Worm (Caenorhabditis elegans) whole organism, young adult: Measurements from ENCODE around the gene sir-2.3.
A peak's percentile ranks its signal among the peaks of the same experiment; 100 is the strongest.

ENCODE experiments used
- B0019.2 ChIP-seq: fragments of 200-800 bp; sonication (Bioruptor generic); conservative IDR thresholded peaks from 2 replicates; pipeline ENCODE4 v1.3.6; 2022; ENCODE audit warnings: missing genetic modification reagents, missing genetic modification characterization, missing compliant biosample characterization
- F23B12.7 ChIP-seq: sonication (generic microtip); optimal IDR thresholded peaks from 2 replicates; lab custom pipeline; 2017; ENCODE audit warnings: missing genetic modification characterization, mild to moderate bottlenecking, missing compliant biosample characterization, antibody characterized with exemption, moderate library complexity; ENCODE audit not compliant: insufficient read depth
- F37B4.10 ChIP-seq: fragments of 200-800 bp; sonication (Bioruptor generic); IDR thresholded peaks from 2 replicates; pipeline ENCODE4 v1.3.6; 2022; ENCODE audit warnings: missing genetic modification characterization, missing compliant biosample characterization
- F39B2.1 ChIP-seq: fragments of 200-800 bp; sonication (Bioruptor generic); IDR thresholded peaks from 2 replicates; pipeline ENCODE4 v1.3.6; 2022; ENCODE audit warnings: missing genetic modification reagents, missing genetic modification characterization, missing compliant biosample characterization
- F49E8.2 ChIP-seq: sonication (generic microtip); optimal IDR thresholded peaks from 3 replicates; lab custom pipeline; 2017; ENCODE audit warnings: missing genetic modification characterization, mild to moderate bottlenecking, missing compliant biosample characterization, antibody characterized with exemption, moderate library complexity; ENCODE audit not compliant: insufficient read depth
- F52B5.7 ChIP-seq: sonication (generic microtip); optimal IDR thresholded peaks from 2 replicates; lab custom pipeline; 2016; ENCODE audit warnings: mild to moderate bottlenecking, missing genetic modification characterization, missing compliant biosample characterization
- K12H6.12 ChIP-seq: fragments of 200-800 bp; sonication (Bioruptor generic); optimal IDR thresholded peaks from 2 replicates; lab custom pipeline; 2018; ENCODE audit warnings: mild to moderate bottlenecking, missing genetic modification characterization, missing compliant biosample characterization
- Y53G8AR.9 ChIP-seq: fragments of 200-800 bp; sonication (Bioruptor generic); conservative IDR thresholded peaks from 2 replicates; pipeline ENCODE4 v1.3.6; 2022; ENCODE audit warnings: missing genetic modification reagents, missing genetic modification characterization, missing compliant biosample characterization
- aptf-2 ChIP-seq: fragments of 200-800 bp; sonication (Bioruptor generic); conservative IDR thresholded peaks from 2 replicates; pipeline ENCODE4 v1.3.6; 2022; ENCODE audit warnings: missing genetic modification reagents, missing genetic modification characterization, missing compliant biosample characterization
- athp-1 ChIP-seq: sonication (generic microtip); optimal IDR thresholded peaks from 2 replicates; lab custom pipeline; 2017; ENCODE audit warnings: mild to moderate bottlenecking, missing genetic modification characterization, missing compliant biosample characterization
- attf-5 ChIP-seq: fragments of 200-800 bp; sonication (Bioruptor generic); optimal IDR thresholded peaks from 2 replicates; lab custom pipeline; 2018; ENCODE audit warnings: mild to moderate bottlenecking, missing genetic modification characterization, missing compliant biosample characterization
- attf-6 ChIP-seq: fragments of 200-800 bp; sonication (Bioruptor generic); IDR thresholded peaks from 2 replicates; pipeline ENCODE4 v1.3.6; 2022; ENCODE audit warnings: missing genetic modification reagents, missing genetic modification characterization, missing compliant biosample characterization
- ccch-3 ChIP-seq: fragments of 200-800 bp; sonication (Bioruptor generic); optimal IDR thresholded peaks from 2 replicates; lab custom pipeline; 2018; ENCODE audit warnings: mild to moderate bottlenecking, missing genetic modification characterization, missing compliant biosample characterization
- cebp-1 ChIP-seq, 2 experiments: fragments of 200-800 bp in 1 of 2; sonication (Bioruptor generic) in 1 of 2; sonication (generic microtip) in 1 of 2; IDR thresholded peaks in 1 of 2; optimal IDR thresholded peaks in 1 of 2; 2 replicates each; pipeline versions ENCODE4 v1.3.6 to Lab custom; 2017 to 2022; ENCODE audit warnings: missing compliant biosample characterization in 2 of 2, missing genetic modification characterization in 2 of 2, mild to moderate bottlenecking in 1 of 2, missing genetic modification reagents in 1 of 2, moderate library complexity in 1 of 2
- cebp-2 ChIP-seq: fragments of 200-800 bp; sonication (Bioruptor generic); IDR thresholded peaks from 2 replicates; pipeline ENCODE4 v1.3.6; 2022; ENCODE audit warnings: missing genetic modification characterization, missing compliant biosample characterization
- ceh-58 ChIP-seq: fragments of 200-800 bp; sonication (Bioruptor generic); IDR thresholded peaks from 2 replicates; pipeline ENCODE4 v1.3.6; 2022; ENCODE audit warnings: missing genetic modification characterization, missing compliant biosample characterization
- ceh-79 ChIP-seq: sonication (generic microtip); optimal IDR thresholded peaks from 2 replicates; lab custom pipeline; 2017; ENCODE audit warnings: mild to moderate bottlenecking, missing genetic modification characterization, missing compliant biosample characterization
- dpl-1 ChIP-seq: fragments of 150-350 bp; optimal IDR thresholded peaks from 2 replicates; lab custom pipeline; 2014; ENCODE audit warnings: missing biosample characterization, missing genetic modification reagents, missing genetic modification characterization
- egrh-3 ChIP-seq: fragments of 200-800 bp; sonication (Bioruptor generic); IDR thresholded peaks from 2 replicates; pipeline ENCODE4 v1.3.6; 2022; ENCODE audit warnings: missing genetic modification reagents, missing genetic modification characterization, missing compliant biosample characterization
- hrde-1 ChIP-seq: sonication (generic microtip); optimal IDR thresholded peaks from 2 replicates; lab custom pipeline; 2016; ENCODE audit warnings: missing genetic modification characterization, mild to moderate bottlenecking, missing compliant biosample characterization, moderate library complexity, missing genotype, missing genetic modification reagents, borderline replicate concordance
- lin-26 ChIP-seq: fragments of 200-800 bp; sonication (Bioruptor generic); IDR thresholded peaks from 2 replicates; pipeline ENCODE4 v1.3.6; 2022; ENCODE audit warnings: missing genetic modification reagents, missing genetic modification characterization, missing compliant biosample characterization
- lin-40 ChIP-seq: sonication (generic microtip); optimal IDR thresholded peaks from 2 replicates; lab custom pipeline; 2016; ENCODE audit warnings: missing genetic modification characterization, mild to moderate bottlenecking, missing compliant biosample characterization, missing genotype, missing genetic modification reagents
- lin-54 ChIP-seq: fragments of 200-800 bp; sonication (Bioruptor generic); optimal IDR thresholded peaks from 2 replicates; lab custom pipeline; 2018; ENCODE audit warnings: mild to moderate bottlenecking, missing genetic modification characterization, missing compliant biosample characterization
- madf-10 ChIP-seq: sonication (generic microtip); optimal IDR thresholded peaks from 2 replicates; lab custom pipeline; 2016; ENCODE audit warnings: mild to moderate bottlenecking, missing genetic modification characterization, missing compliant biosample characterization
- madf-8 ChIP-seq: fragments of 200-800 bp; sonication (Bioruptor generic); conservative IDR thresholded peaks from 2 replicates; pipeline ENCODE4 v1.3.6; 2022; ENCODE audit warnings: missing genetic modification reagents, missing genetic modification characterization, missing compliant biosample characterization
- mcd-1 ChIP-seq: fragments of 200-800 bp; sonication (Bioruptor generic); IDR thresholded peaks from 2 replicates; pipeline ENCODE4 v1.3.6; 2022; ENCODE audit warnings: missing genetic modification reagents, missing genetic modification characterization, missing compliant biosample characterization
- nfya-1 ChIP-seq: sonication (generic microtip); optimal IDR thresholded peaks from 2 replicates; lab custom pipeline; 2017; ENCODE audit warnings: antibody characterized with exemption, missing compliant biosample characterization, missing genetic modification characterization, borderline replicate concordance; ENCODE audit not compliant: insufficient read depth
- nfya-2 ChIP-seq: fragments of 200-800 bp; sonication (Bioruptor generic); IDR thresholded peaks from 2 replicates; pipeline ENCODE4 v1.3.6; 2022; ENCODE audit warnings: missing genetic modification reagents, missing genetic modification characterization, missing compliant biosample characterization
- nfyb-1 ChIP-seq: fragments of 200-800 bp; sonication (Bioruptor generic); IDR thresholded peaks from 2 replicates; pipeline ENCODE4 v1.3.6; 2022; ENCODE audit warnings: missing genetic modification reagents, missing genetic modification characterization, missing compliant biosample characterization
- nhr-179 ChIP-seq: sonication (generic microtip); optimal IDR thresholded peaks from 2 replicates; lab custom pipeline; 2016; ENCODE audit warnings: mild to moderate bottlenecking, missing genetic modification characterization, missing compliant biosample characterization
- nhr-80 ChIP-seq: sonication (generic microtip); optimal IDR thresholded peaks from 2 replicates; lab custom pipeline; 2016; ENCODE audit warnings: missing genetic modification characterization, missing compliant biosample characterization
- pbrm-1 ChIP-seq: fragments of 200-800 bp; sonication (Bioruptor generic); IDR thresholded peaks from 2 replicates; pipeline ENCODE4 v1.3.6; 2022; ENCODE audit warnings: missing genetic modification reagents, missing genetic modification characterization, missing compliant biosample characterization
- pha-4 ChIP-seq: fragments of 150-350 bp; sonication (generic microtip); optimal IDR thresholded peaks from 2 replicates; lab custom pipeline; 2014; ENCODE audit warnings: missing biosample characterization, missing genetic modification reagents, missing genetic modification characterization
- repo-1 ChIP-seq: sonication (generic microtip); optimal IDR thresholded peaks from 2 replicates; lab custom pipeline; 2017; ENCODE audit warnings: mild to moderate bottlenecking, missing genetic modification characterization, missing compliant biosample characterization
- sea-2 ChIP-seq: fragments of 200-800 bp; sonication (Bioruptor generic); IDR thresholded peaks from 2 replicates; pipeline ENCODE4 v1.3.6; 2022; ENCODE audit warnings: missing genetic modification characterization, missing compliant biosample characterization
- tbx-9 ChIP-seq: sonication (generic microtip); optimal IDR thresholded peaks from 2 replicates; lab custom pipeline; 2016; ENCODE audit warnings: borderline replicate concordance, missing genetic modification characterization, inconsistent platforms, missing compliant biosample characterization
- unc-130 ChIP-seq: sonication (generic microtip); optimal IDR thresholded peaks from 2 replicates; lab custom pipeline; 2016; ENCODE audit warnings: missing genetic modification reagents, missing genetic modification characterization, missing compliant biosample characterization
- zfh-2 ChIP-seq: fragments of 200-800 bp; sonication (Bioruptor generic); conservative IDR thresholded peaks from 2 replicates; pipeline ENCODE4 v1.3.6; 2022; ENCODE audit warnings: missing genetic modification reagents, missing genetic modification characterization, missing compliant biosample characterization
- ztf-25 ChIP-seq: fragments of 200-800 bp; sonication (Bioruptor generic); IDR thresholded peaks from 2 replicates; pipeline ENCODE4 v1.3.6; 2022; ENCODE audit warnings: missing genetic modification reagents, missing genetic modification characterization, missing compliant biosample characterization
- ztf-26 ChIP-seq: sonication (generic microtip); optimal IDR thresholded peaks from 2 replicates; lab custom pipeline; 2017; ENCODE audit warnings: missing genetic modification characterization, missing compliant biosample characterization
- ztf-3 ChIP-seq: fragments of 200-800 bp; sonication (Bioruptor generic); optimal IDR thresholded peaks from 2 replicates; lab custom pipeline; 2018; ENCODE audit warnings: mild to moderate bottlenecking, missing genetic modification characterization, missing compliant biosample characterization

sir-2.3 gene

DNA sequence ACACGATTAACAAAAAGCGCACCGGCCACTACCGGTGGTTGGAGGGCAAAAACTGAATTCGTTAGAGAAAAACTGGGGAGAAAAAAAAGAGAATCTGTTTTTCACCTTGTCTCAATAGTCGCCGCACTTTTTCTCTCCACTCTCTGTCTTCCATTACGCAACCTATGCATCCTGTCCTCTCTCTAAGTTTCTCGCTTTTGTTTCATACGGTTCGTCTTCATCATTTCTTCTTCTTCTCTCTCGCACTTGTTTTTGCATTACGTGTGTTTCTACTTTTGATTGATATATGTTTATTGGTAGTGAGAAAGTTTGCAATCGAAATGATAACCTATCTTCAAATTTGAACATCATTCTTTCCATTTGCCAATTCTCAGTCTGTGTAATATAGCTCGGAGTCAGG, 10.9 kb upstream of the sir-2.3 start:
- TF ChIP-seq F52B5.7 (tag; lab: Kevin White, UChicago) (no peak), lin-26 (GFP tag; lab: Robert Waterston, UW) (0 out of 2 replicates have a peak, but pooled peaks have one; percentile 20), lin-40 (tag; lab: Kevin White, UChicago) (peak; percentile 29), cebp-1 (GFP tag; IDR thresholded peaks at IDR 0.05; lab: Robert Waterston, UW) (no peak), cebp-1 (tag; optimal IDR thresholded peaks at IDR 0.05; lab: Kevin White, UChicago) (peak; percentile 12), ztf-26 (tag; lab: Kevin White, UChicago) (peak; percentile 16), egrh-3 (GFP tag; lab: Robert Waterston, UW) (no peak), nfyb-1 (GFP tag; lab: Robert Waterston, UW) (no peak), madf-10 (tag; lab: Kevin White, UChicago) (no peak), Y53G8AR.9 (GFP tag; lab: Robert Waterston, UW) (no peak), nfya-2 (GFP tag; lab: Robert Waterston, UW) (no peak), nhr-80 (tag; lab: Kevin White, UChicago) (peak; percentile 70), nfya-1 (tag; lab: Kevin White, UChicago) (no peak), F23B12.7 (peak; percentile 15), cebp-2 (GFP tag; lab: Robert Waterston, UW) (no peak), zfh-2 (GFP tag; lab: Robert Waterston, UW) (no peak), F39B2.1 (no peak)

ce11 chrX:13322886-13323285, 8.6 kb upstream of the sir-2.3 start, which contains the start of gene F46G10.2:
TSS of gene F46G10.2 (plus strand) at chrX:13322963.
- no peak for TF ChIP-seq K12H6.12 (tag; lab: Kevin White, UChicago)

DNA sequence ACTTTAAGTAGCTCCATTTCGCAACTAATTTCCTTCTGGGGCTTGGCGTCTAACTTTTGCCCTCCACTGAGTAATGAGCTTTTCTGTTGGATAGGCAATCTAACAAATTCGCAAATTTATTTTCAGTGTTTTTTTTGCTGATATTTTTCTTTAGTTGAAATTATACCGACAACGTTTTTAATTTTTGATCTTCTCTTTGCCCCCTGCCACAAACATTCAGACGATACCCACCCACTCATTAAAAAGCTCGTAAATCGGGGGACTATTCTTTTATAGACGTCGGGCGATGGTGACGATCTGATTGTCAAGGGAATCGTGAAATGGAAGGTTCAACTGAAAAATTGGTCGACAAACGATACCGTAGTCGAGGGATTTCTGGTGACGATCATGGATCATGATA, 7.8 kb upstream of the sir-2.3 start:
- no peak for TF ChIP-seq ccch-3 (GFP tag; lab: Kevin White, UChicago)
- no peak for TF ChIP-seq hrde-1 (tag; lab: Kevin White, UChicago)
- TF ChIP-seq egrh-3 (GFP tag; lab: Robert Waterston, UW) = no peak
- TF ChIP-seq F23B12.7 = no peak
- no peak for TF ChIP-seq pha-4 (tag; lab: Kevin White, UChicago)
- no peak for TF ChIP-seq madf-10 (tag; lab: Kevin White, UChicago)
- TF ChIP-seq nhr-179 (tag; lab: Kevin White, UChicago) = no peak
- no peak for TF ChIP-seq lin-40 (tag; lab: Kevin White, UChicago)
- no peak for TF ChIP-seq aptf-2 (GFP tag; lab: Robert Waterston, UW)
- TF ChIP-seq madf-8 = no peak
- no peak for TF ChIP-seq ceh-58 (GFP tag; lab: Robert Waterston, UW)
- TF ChIP-seq, all 124 proteins: peak for 0

- TF ChIP-seq tbx-9 (tag; lab: Kevin White, UChicago) (no peak), mcd-1 (no peak), dpl-1 (GFP tag; lab: Kevin White, UChicago) (no peak), sea-2 (GFP tag; lab: Robert Waterston, UW) (no peak), ztf-25 (no peak), pbrm-1 (no peak), attf-5 (no peak), F37B4.10 (GFP tag; lab: Robert Waterston, UW) (no peak), lin-54 (GFP tag; lab: Kevin White, UChicago) (no peak), nhr-179 (tag; lab: Kevin White, UChicago) (no peak), ceh-79 (tag; lab: Kevin White, UChicago) (no peak), unc-130 (GFP tag; lab: Kevin White, UChicago) (no peak), B0019.2 (no peak), ztf-3 (GFP tag; lab: Kevin White, UChicago) (no peak), F49E8.2 (no peak), repo-1 (tag; lab: Kevin White, UChicago) (no peak), attf-6 (no peak), athp-1 (tag; lab: Kevin White, UChicago) (no peak), F39B2.1 (no peak)
These were observed 7.2 kb upstream of the sir-2.3 start for ce11 chrX:13324326-13324725.
